Fruit fly (Drosophila melanogaster) whole organism, embryonic: Measurements from ENCODE around the gene CG13699.

Source experiments
- Bgb ChIP-seq: fragments of 200-800 bp; sonication (Bioruptor generic); IDR thresholded peaks from 2 replicates; pipeline ENCODE4 v1.3.6; 2022; ENCODE audit warnings: missing biosample characterization, missing genetic modification characterization; ENCODE audit not compliant: partially characterized antibody
- CG10267 ChIP-seq: fragments of 200-800 bp; sonication (Bioruptor generic); optimal IDR thresholded peaks from 2 replicates; lab custom pipeline; 2018; ENCODE audit warnings: missing biosample characterization, mild to moderate bottlenecking, missing genetic modification characterization, moderate library complexity
- CG13123 ChIP-seq: fragments of 200-800 bp; sonication (Bioruptor generic); optimal IDR thresholded peaks from 2 replicates; lab custom pipeline; 2016; ENCODE audit warnings: missing biosample characterization, missing genetic modification characterization
- CG14710 ChIP-seq: fragments of 200-800 bp; sonication (Bioruptor generic); optimal IDR thresholded peaks from 3 replicates; lab custom pipeline; 2019; ENCODE audit warnings: missing biosample characterization, mild to moderate bottlenecking, missing genetic modification characterization, moderate library complexity
- CG1603 ChIP-seq: fragments of 200-800 bp; sonication (Bioruptor generic); optimal IDR thresholded peaks from 2 replicates; lab custom pipeline; 2019; ENCODE audit warnings: missing biosample characterization, mild to moderate bottlenecking, missing genetic modification characterization, moderate library complexity
- CG17385 ChIP-seq: fragments of 200-800 bp; sonication (Bioruptor generic); optimal IDR thresholded peaks from 3 replicates; lab custom pipeline; 2018; ENCODE audit warnings: missing biosample characterization, mild to moderate bottlenecking, missing genetic modification characterization
- CG2199 ChIP-seq: fragments of 200-800 bp; sonication (Bioruptor generic); IDR thresholded peaks from 3 replicates; pipeline ENCODE4 v1.3.6; 2022; ENCODE audit warnings: missing biosample characterization, missing genetic modification characterization
- CG2712 ChIP-seq: fragments of 200-800 bp; optimal IDR thresholded peaks from 3 replicates; lab custom pipeline; 2019; ENCODE audit warnings: missing biosample characterization, mild to moderate bottlenecking, missing genetic modification characterization, moderate library complexity
- CG30403 ChIP-seq: fragments of 200-800 bp; sonication (Bioruptor generic); optimal IDR thresholded peaks from 3 replicates; lab custom pipeline; 2016; ENCODE audit warnings: missing biosample characterization, missing genetic modification characterization
- CG6689 ChIP-seq: fragments of 200-800 bp; sonication (Bioruptor generic); IDR thresholded peaks from 2 replicates; pipeline ENCODE4 v1.3.6; 2022; ENCODE audit warnings: missing biosample characterization, missing genetic modification characterization
- CG7928 ChIP-seq: fragments of 200-800 bp; sonication (Bioruptor generic); optimal IDR thresholded peaks from 2 replicates; lab custom pipeline; 2017; ENCODE audit warnings: missing biosample characterization, mild to moderate bottlenecking, missing genetic modification characterization
- CG8089 ChIP-seq: fragments of 200-800 bp; sonication (Bioruptor generic); optimal IDR thresholded peaks from 3 replicates; lab custom pipeline; 2016; ENCODE audit warnings: missing biosample characterization, missing genetic modification characterization
- CTCF ChIP-seq: fragments of 200-800 bp; sonication (Bioruptor generic); optimal IDR thresholded peaks from 2 replicates; lab custom pipeline; 2017; ENCODE audit warnings: missing biosample characterization, mild to moderate bottlenecking, missing genetic modification characterization, moderate library complexity
- D19A ChIP-seq: fragments of 200-800 bp; optimal IDR thresholded peaks from 3 replicates; lab custom pipeline; 2019; ENCODE audit warnings: missing biosample characterization, mild to moderate bottlenecking, missing genetic modification characterization, moderate library complexity
- Doc3 ChIP-seq: fragments of 200-800 bp; sonication (Bioruptor generic); IDR thresholded peaks from 3 replicates; pipeline ENCODE4 v1.3.6; 2022; ENCODE audit warnings: missing biosample characterization, missing genetic modification characterization; ENCODE audit not compliant: partially characterized antibody
- Ets65A ChIP-seq: fragments of 200-800 bp; sonication (Bioruptor generic); peaks from one replicate; lab custom pipeline; 2016; ENCODE audit warnings: missing biosample characterization, missing genetic modification characterization
- H15 ChIP-seq: fragments of 200-800 bp; sonication (Bioruptor generic); IDR thresholded peaks from 3 replicates; pipeline ENCODE4 v1.3.6; 2022; ENCODE audit warnings: missing biosample characterization, missing genetic modification characterization
- HLH3B ChIP-seq: fragments of 200-800 bp; sonication (Bioruptor generic); IDR thresholded peaks from 2 replicates; pipeline ENCODE4 v1.3.6; 2022; ENCODE audit warnings: missing biosample characterization, missing genetic modification characterization
- HLH54F ChIP-seq: fragments of 200-800 bp; sonication (Bioruptor generic); optimal IDR thresholded peaks from 3 replicates; lab custom pipeline; 2016; ENCODE audit warnings: missing biosample characterization, missing genetic modification characterization
- Hey ChIP-seq: fragments of 200-800 bp; sonication (Bioruptor generic); optimal IDR thresholded peaks from 3 replicates; lab custom pipeline; 2018; ENCODE audit warnings: missing biosample characterization, mild to moderate bottlenecking, missing genetic modification characterization
- Nf-YB ChIP-seq: fragments of 200-800 bp; sonication (Bioruptor generic); optimal IDR thresholded peaks from 3 replicates; lab custom pipeline; 2019; ENCODE audit warnings: missing biosample characterization, mild to moderate bottlenecking, missing genetic modification characterization, moderate library complexity
- Oli ChIP-seq: fragments of 200-800 bp; sonication (Bioruptor generic); optimal IDR thresholded peaks from 2 replicates; lab custom pipeline; 2018; ENCODE audit warnings: missing biosample characterization, mild to moderate bottlenecking, missing genetic modification characterization, moderate library complexity
- Poxn ChIP-seq: fragments of 200-800 bp; sonication (Bioruptor generic); IDR thresholded peaks from 2 replicates; pipeline ENCODE4 v1.3.6; 2022; ENCODE audit warnings: missing biosample characterization, missing genetic modification characterization
- Trl ChIP-seq, 3 experiments: fragments of >200 bp in 2 of 3; fragments of 200-800 bp in 1 of 3; sonication (Bioruptor generic) in 1 of 3; optimal IDR thresholded peaks; 2 replicates in 1 of 3; 3 replicates in 2 of 3; lab custom pipeline; 2016 to 2017; ENCODE audit warnings: missing biosample characterization in 1 of 3, missing genetic modification characterization in 1 of 3
- Xrp1 ChIP-seq: fragments of 200-800 bp; sonication (Bioruptor generic); IDR thresholded peaks from 2 replicates; pipeline ENCODE4 v1.3.6; 2022; ENCODE audit warnings: missing biosample characterization, missing genetic modification characterization
- amos ChIP-seq: fragments of 200-800 bp; sonication (Bioruptor generic); IDR thresholded peaks from 2 replicates; pipeline ENCODE4 v1.3.6; 2022; ENCODE audit warnings: missing biosample characterization, missing genetic modification characterization; ENCODE audit not compliant: partially characterized antibody
- bbx ChIP-seq: fragments of 200-800 bp; sonication (Bioruptor generic); IDR thresholded peaks from 2 replicates; pipeline ENCODE4 v1.3.6; 2022; ENCODE audit warnings: missing biosample characterization, missing genetic modification characterization; ENCODE audit not compliant: partially characterized antibody
- cg ChIP-seq: fragments of 200-800 bp; sonication (Bioruptor generic); optimal IDR thresholded peaks from 3 replicates; lab custom pipeline; 2019; ENCODE audit warnings: missing biosample characterization, mild to moderate bottlenecking, missing genetic modification characterization, moderate library complexity
- gem ChIP-seq: fragments of 200-800 bp; sonication (Bioruptor generic); optimal IDR thresholded peaks from 2 replicates; lab custom pipeline; 2019; ENCODE audit warnings: missing biosample characterization, mild to moderate bottlenecking, missing genetic modification characterization, moderate library complexity
- knrl ChIP-seq: fragments of 200-800 bp; sonication (Bioruptor generic); IDR thresholded peaks from 3 replicates; pipeline ENCODE4 v1.3.6; 2022; ENCODE audit warnings: missing biosample characterization, missing genetic modification characterization; ENCODE audit not compliant: partially characterized antibody
- oc ChIP-seq: fragments of 200-800 bp; sonication (Bioruptor generic); optimal IDR thresholded peaks from 2 replicates; lab custom pipeline; 2018; ENCODE audit warnings: missing biosample characterization, mild to moderate bottlenecking, missing genetic modification characterization, moderate library complexity
- phol ChIP-seq: fragments of 200-800 bp; sonication (Bioruptor generic); optimal IDR thresholded peaks from 3 replicates; lab custom pipeline; 2018; ENCODE audit warnings: missing biosample characterization, mild to moderate bottlenecking, missing genetic modification characterization, moderate library complexity
- pita ChIP-seq: fragments of 200-800 bp; sonication (Bioruptor generic); optimal IDR thresholded peaks from 2 replicates; lab custom pipeline; 2017; ENCODE audit warnings: missing biosample characterization, mild to moderate bottlenecking, missing genetic modification characterization
- pros ChIP-seq: fragments of 200-800 bp; sonication (Bioruptor generic); optimal IDR thresholded peaks from 3 replicates; lab custom pipeline; 2019; ENCODE audit warnings: missing biosample characterization, mild to moderate bottlenecking, missing genetic modification characterization, moderate library complexity
- sens ChIP-seq: fragments of 200-800 bp; sonication (Bioruptor generic); peaks from one replicate; lab custom pipeline; 2016; ENCODE audit warnings: missing biosample characterization, missing genetic modification characterization
- stwl ChIP-seq: fragments of 200-800 bp; sonication (Bioruptor generic); optimal IDR thresholded peaks from 3 replicates; lab custom pipeline; 2018; ENCODE audit warnings: missing biosample characterization, mild to moderate bottlenecking, missing genetic modification characterization, moderate library complexity
- tap ChIP-seq: fragments of 200-800 bp; optimal IDR thresholded peaks from 3 replicates; lab custom pipeline; 2019; ENCODE audit warnings: missing biosample characterization, mild to moderate bottlenecking, missing genetic modification characterization, moderate library complexity
- trem ChIP-seq: fragments of 200-800 bp; optimal IDR thresholded peaks from 3 replicates; lab custom pipeline; 2019; ENCODE audit warnings: missing biosample characterization, mild to moderate bottlenecking, missing genetic modification characterization, moderate library complexity
- vfl ChIP-seq: fragments of 200-800 bp; sonication (Bioruptor generic); optimal IDR thresholded peaks from 2 replicates; lab custom pipeline; 2016; ENCODE audit warnings: missing biosample characterization, missing genetic modification characterization
- wek ChIP-seq: fragments of 200-800 bp; sonication (Bioruptor generic); optimal IDR thresholded peaks from 3 replicates; lab custom pipeline; 2018; ENCODE audit warnings: missing biosample characterization, mild to moderate bottlenecking, missing genetic modification characterization, moderate library complexity
- zf30C ChIP-seq: fragments of 200-800 bp; sonication (Bioruptor generic); optimal IDR thresholded peaks from 3 replicates; lab custom pipeline; 2018; ENCODE audit warnings: missing biosample characterization, mild to moderate bottlenecking, missing genetic modification characterization

The CG13699 gene

dm6 chr3L:18166977-18167528 lies 4.7 kb upstream of the CG13699 start:
- TF ChIP-seq wek (no peak), CG2712 (tag; lab: Kevin White, UChicago) (peak; percentile 7), CTCF (GFP tag; lab: Kevin White, UChicago) (peak; percentile 74), CG13123 (GFP tag; lab: Kevin White, UChicago) (no peak), CG7928 (GFP tag; lab: Kevin White, UChicago) (peak; percentile 11), pros (peak; percentile 33), Oli (tag; lab: Kevin White, UChicago) (no peak), Poxn (GFP tag; lab: Robert Waterston, UW) (no peak), stwl (tag; lab: Kevin White, UChicago) (peak; percentile 90), Nf-YB (no peak), D19A (tag; lab: Kevin White, UChicago) (no peak), Bgb (GFP tag; lab: Robert Waterston, UW) (peak; percentile 47), CG17385 (GFP tag; lab: Kevin White, UChicago) (no peak), zf30C (GFP tag; lab: Kevin White, UChicago) (no peak), cg (peak; percentile 13), pita (peak; percentile 19), HLH54F (GFP tag; lab: Kevin White, UChicago) (no peak), HLH3B (GFP tag; lab: Robert Waterston, UW) (no peak), phol (peak; percentile 7), CG2199 (GFP tag; lab: Robert Waterston, UW) (peak; percentile 96), H15 (no peak), tap (tag; lab: Kevin White, UChicago) (no peak), oc (peak; percentile 6), Hey (peak; percentile 37), CG8089 (no peak), CG6689 (GFP tag; lab: Robert Waterston, UW) (0 out of 2 replicates have a peak, but pooled peaks have one; percentile 19), sens (GFP tag; lab: Kevin White, UChicago) (peak; percentile 74), amos (GFP tag; lab: Robert Waterston, UW) (peak; percentile 61), CG14710 (tag; lab: Kevin White, UChicago) (peak; percentile 9), bbx (GFP tag; lab: Robert Waterston, UW) (peak; percentile 38), knrl (GFP tag; lab: Robert Waterston, UW) (0 out of 3 replicates have a peak, but pooled peaks have one; percentile 24), Trl (optimal IDR thresholded peaks at IDR 0.05; lab: Kevin White, UChicago) (peak; percentile 19 to 35), Trl (GFP tag; optimal IDR thresholded peaks at IDR 0.05; lab: Kevin White, UChicago) (no peak), trem (tag; lab: Kevin White, UChicago) (peak; percentile 21), Doc3 (GFP tag; lab: Robert Waterston, UW) (no peak)

- no peak for TF ChIP-seq vfl
- peak; percentile 68 for TF ChIP-seq sens (GFP tag; lab: Kevin White, UChicago)
- TF ChIP-seq Ets65A, result peak; percentile 44
- peak; percentile 12; the same call in 1 of the 2 replicates for TF ChIP-seq Xrp1 (GFP tag; lab: Robert Waterston, UW)
- no peak for TF ChIP-seq knrl (GFP tag; lab: Robert Waterston, UW)
- TF ChIP-seq CG10267 (tag; lab: Kevin White, UChicago), result no peak
- peak; percentile 2 for TF ChIP-seq CG1603
- no peak for TF ChIP-seq CG30403 (GFP tag; lab: Kevin White, UChicago)
- TF ChIP-seq gem, result peak; percentile 26
Observed at dm6 chr3L:18164804-18165203, 2.5 kb upstream of the CG13699 start.
